Worm (Caenorhabditis elegans): ENCODE data around the gene pepm-1.

pepm-1 gene

ce11 chrV:14324502-14325467, 4.1 kb upstream of the pepm-1 start, which contains the start of the genes F47B8.4 and F47B8.18:
Gene F47B8.4 (minus strand): TSS chrV:14324673.
Gene F47B8.18 (minus strand): TSS chrV:14325464.
- TF ChIP-seq snpc-4 (tag; optimal IDR thresholded peaks at IDR 0.05) (no peak), ceh-43 (GFP tag; optimal IDR thresholded peaks at IDR 0.05) (no peak), mls-2 (tag; optimal IDR thresholded peaks at IDR 0.05) (no peak), lin-32 (GFP tag; optimal IDR thresholded peaks at IDR 0.05) (no peak), ceh-83 (GFP tag; optimal IDR thresholded peaks at IDR 0.05) (no peak), nhr-12 (tag; optimal IDR thresholded peaks at IDR 0.05) (no peak), M03D4.4 (tag; optimal IDR thresholded peaks at IDR 0.05) (no peak), sem-2 (GFP tag; optimal IDR thresholded peaks at IDR 0.05) (no peak), mep-1 (tag; optimal IDR thresholded peaks at IDR 0.05) (no peak), lin-13 (tag; optimal IDR thresholded peaks at IDR 0.05) (no peak), ztf-11 (tag; optimal IDR thresholded peaks at IDR 0.05) (no peak)

- TF ChIP-seq elt-1 (tag; optimal IDR thresholded peaks at IDR 0.05; ENCODE audit: borderline replicate concordance, insufficient read depth) (no peak), snpc-4 (tag; optimal IDR thresholded peaks at IDR 0.05) (no peak)
Observed at ce11 chrV:14327776-14328175, 1.1 kb upstream of the pepm-1 start, which contains the start of gene F47B8.5. Gene F47B8.5 (minus strand): TSS chrV:14327876.

ce11 chrV:14331477-14331876, 2.6 kb downstream of the pepm-1 start, which contains the start of gene F47B8.8:
Gene F47B8.8 (plus strand): TSS chrV:14331733.
- TF ChIP-seq nhr-237 (tag; optimal IDR thresholded peaks at IDR 0.05) = no peak
- no peak for TF ChIP-seq mls-2 (tag; optimal IDR thresholded peaks at IDR 0.05)
- no peak for TF ChIP-seq unc-39 (tag; optimal IDR thresholded peaks at IDR 0.05)
- TF ChIP-seq unc-62 (GFP tag; optimal IDR thresholded peaks at IDR 0.05) = no peak
- no peak for TF ChIP-seq unc-120 (tag; optimal IDR thresholded peaks at IDR 0.05; ENCODE audit: poor library complexity, severe bottlenecking)
- no peak for TF ChIP-seq lin-13 (tag; optimal IDR thresholded peaks at IDR 0.05)
- TF ChIP-seq nhr-28 (tag; optimal IDR thresholded peaks at IDR 0.05) = no peak
- no peak for TF ChIP-seq hlh-1 (tag; optimal IDR thresholded peaks at IDR 0.05)
- TF ChIP-seq pha-4 (tag; optimal IDR thresholded peaks at IDR 0.05) = no peak
- no peak for TF ChIP-seq sem-2 (GFP tag; optimal IDR thresholded peaks at IDR 0.05)
- no peak for TF ChIP-seq ceh-83 (GFP tag; optimal IDR thresholded peaks at IDR 0.05)

ce11 chrV:14333116-14333515, 4.2 kb downstream of the pepm-1 start, which contains the start of gene srm-4:
Gene srm-4 (plus strand): TSS chrV:14333416.
- no peak for TF ChIP-seq zip-8 (tag; optimal IDR thresholded peaks at IDR 0.05)
- no peak for TF ChIP-seq blmp-1 (tag; optimal IDR thresholded peaks at IDR 0.05)
- no peak for TF ChIP-seq bed-3 (GFP tag; optimal IDR thresholded peaks at IDR 0.05)
- TF ChIP-seq nhr-76 (tag; optimal IDR thresholded peaks at IDR 0.05) = no peak

- TF ChIP-seq nhr-237 (tag; optimal IDR thresholded peaks at IDR 0.05) (no peak), mls-2 (tag; optimal IDR thresholded peaks at IDR 0.05) (no peak), lin-32 (GFP tag; optimal IDR thresholded peaks at IDR 0.05) (no peak), zip-8 (tag; optimal IDR thresholded peaks at IDR 0.05) (no peak), unc-62 (GFP tag; optimal IDR thresholded peaks at IDR 0.05) (no peak), sptf-1 (tag; optimal IDR thresholded peaks at IDR 0.05) (no peak), nhr-12 (tag; optimal IDR thresholded peaks at IDR 0.05) (no peak)
Observed at ce11 chrV:14334901-14335300, 6.0 kb downstream of the pepm-1 start, which contains the start of gene srm-5. Gene srm-5 (plus strand): TSS chrV:14335201.

- TF ChIP-seq mep-1 (tag; optimal IDR thresholded peaks at IDR 0.05) (no peak), cnd-1 (tag; optimal IDR thresholded peaks at IDR 0.05) (no peak), snpc-4 (tag; optimal IDR thresholded peaks at IDR 0.05) (no peak), drap-1 (GFP tag; optimal IDR thresholded peaks at IDR 0.05) (no peak), unc-39 (tag; optimal IDR thresholded peaks at IDR 0.05) (no peak), lin-32 (GFP tag; optimal IDR thresholded peaks at IDR 0.05) (no peak), nhr-237 (tag; optimal IDR thresholded peaks at IDR 0.05) (no peak), bed-3 (GFP tag; optimal IDR thresholded peaks at IDR 0.05) (no peak), ceh-39 (tag; optimal IDR thresholded peaks at IDR 0.05) (no peak), elt-3 (tag; optimal IDR thresholded peaks at IDR 0.05) (no peak), ceh-83 (GFP tag; optimal IDR thresholded peaks at IDR 0.05) (no peak), sem-2 (GFP tag; optimal IDR thresholded peaks at IDR 0.05) (no peak), ham-2 (GFP tag; optimal IDR thresholded peaks at IDR 0.05) (no peak), unc-62 (GFP tag; optimal IDR thresholded peaks at IDR 0.05) (no peak), sptf-1 (tag; optimal IDR thresholded peaks at IDR 0.05) (no peak)
Observed at ce11 chrV:14336655-14337054, 7.7 kb downstream of the pepm-1 start, which contains the start of gene srm-6. Gene srm-6 (plus strand): TSS chrV:14336955.

Measured in whole organism, mixed stage, embryonic.